Fruit fly (Drosophila melanogaster) whole organism, pupa: Measurements from ENCODE around the gene CG7912.

Experiments used
- CG12605 ChIP-seq: fragments of 200-800 bp; sonication (Bioruptor generic); IDR thresholded peaks from 2 replicates; pipeline ENCODE4 v1.3.6; 2022; ENCODE audit warnings: missing biosample characterization, missing genetic modification characterization
- CG15710 ChIP-seq: fragments of 200-800 bp; sonication (Bioruptor generic); optimal IDR thresholded peaks from 2 replicates; lab custom pipeline; 2018; ENCODE audit warnings: missing biosample characterization, mild to moderate bottlenecking, missing genetic modification characterization, moderate library complexity
- CG32121 ChIP-seq: fragments of 200-800 bp; sonication (Bioruptor generic); IDR thresholded peaks from 2 replicates; pipeline ENCODE4 v1.3.6; 2022; ENCODE audit warnings: missing biosample characterization, missing genetic modification characterization
- CG34367 ChIP-seq: fragments of 200-800 bp; sonication (Bioruptor generic); optimal IDR thresholded peaks from 2 replicates; lab custom pipeline; 2018; ENCODE audit warnings: missing biosample characterization, mild to moderate bottlenecking, missing genetic modification characterization
- CG4496 ChIP-seq: fragments of 200-800 bp; sonication (Bioruptor generic); IDR thresholded peaks from 3 replicates; pipeline ENCODE4 v1.3.6; 2022; ENCODE audit warnings: missing biosample characterization, missing genetic modification characterization
- CG9948 ChIP-seq: fragments of 200-800 bp; sonication (Bioruptor generic); optimal IDR thresholded peaks from 2 replicates; lab custom pipeline; 2018; ENCODE audit warnings: missing biosample characterization, mild to moderate bottlenecking, missing genetic modification characterization, moderate library complexity
- Pif1B ChIP-seq: fragments of 200-800 bp; sonication (Bioruptor generic); optimal IDR thresholded peaks from 3 replicates; lab custom pipeline; 2016; ENCODE audit warnings: missing biosample characterization, missing genetic modification characterization
- gl ChIP-seq: fragments of 200-800 bp; sonication (Bioruptor generic); optimal IDR thresholded peaks from 2 replicates; lab custom pipeline; 2018; ENCODE audit warnings: missing biosample characterization, mild to moderate bottlenecking, missing genetic modification characterization

- no peak for TF ChIP-seq CG4496 (GFP tag; lab: Robert Waterston, UW)
- no peak for TF ChIP-seq CG12605 (GFP tag; lab: Robert Waterston, UW)
- no peak for TF ChIP-seq CG15710 (tag; lab: Kevin White, UChicago)
- TF ChIP-seq CG34367 (tag; lab: Kevin White, UChicago): no peak
- no peak for TF ChIP-seq Pif1B (GFP tag; lab: Kevin White, UChicago)
- TF ChIP-seq CG32121 (GFP tag; lab: Robert Waterston, UW): no peak
- no peak for TF ChIP-seq CG9948 (tag; lab: Kevin White, UChicago)
- no peak for TF ChIP-seq gl (tag; lab: Kevin White, UChicago)
Observed at dm6 chr3R:29993134-29993533, 15.9 kb downstream of the CG7912 start, which contains the start of gene Acph-1.
